Worm (Caenorhabditis elegans) whole organism, mixed stage, embryonic: Measurements from ENCODE around the gene C55A6.4.

Source experiments
- blmp-1 ChIP-seq: fragments of 150-350 bp; optimal IDR thresholded peaks from 2 replicates; lab custom pipeline; 2014; ENCODE audit warnings: missing biosample characterization, missing genetic modification characterization
- ces-1 ChIP-seq: fragments of 150-350 bp; optimal IDR thresholded peaks from 2 replicates; lab custom pipeline; 2014; ENCODE audit warnings: missing biosample characterization, missing genetic modification reagents, missing genetic modification characterization
- elt-3 ChIP-seq: fragments of 150-350 bp; optimal IDR thresholded peaks from 2 replicates; lab custom pipeline; 2014; ENCODE audit warnings: missing biosample characterization, missing genetic modification characterization
- hlh-1 ChIP-seq: fragments of 150-350 bp; optimal IDR thresholded peaks from 2 replicates; lab custom pipeline; 2014; ENCODE audit warnings: missing biosample characterization, missing genetic modification reagents, missing genetic modification characterization
- lin-13 ChIP-seq: fragments of 150-350 bp; optimal IDR thresholded peaks from 2 replicates; lab custom pipeline; 2014; ENCODE audit warnings: missing biosample characterization, missing genetic modification characterization
- lsy-2 ChIP-seq: fragments of 150-350 bp; optimal IDR thresholded peaks from 2 replicates; lab custom pipeline; 2014; ENCODE audit warnings: missing biosample characterization, missing genetic modification characterization
- mab-5 ChIP-seq: fragments of 150-350 bp; optimal IDR thresholded peaks from 2 replicates; lab custom pipeline; 2014; ENCODE audit warnings: missing biosample characterization, missing genetic modification characterization
- nhr-237 ChIP-seq: fragments of 150-350 bp; optimal IDR thresholded peaks from 2 replicates; lab custom pipeline; 2014; ENCODE audit warnings: missing biosample characterization, missing genetic modification characterization
- pha-4 ChIP-seq: fragments of 150-350 bp; optimal IDR thresholded peaks from 2 replicates; lab custom pipeline; 2018; ENCODE audit warnings: missing biosample characterization, missing genetic modification reagents, missing genetic modification characterization
- snpc-4 ChIP-seq: fragments of 150-350 bp; optimal IDR thresholded peaks from 2 replicates; lab custom pipeline; 2014; ENCODE audit warnings: missing biosample characterization, missing genetic modification characterization
- unc-62 ChIP-seq: fragments of 150-350 bp; optimal IDR thresholded peaks from 2 replicates; lab custom pipeline; 2014; ENCODE audit warnings: missing biosample characterization, missing genetic modification reagents, missing genetic modification characterization

ce11 chrV:11506347-11506746 is 11.3 kb downstream of the C55A6.4 start:
- TF ChIP-seq snpc-4, result no peak
- no peak for TF ChIP-seq lin-13 (tag; lab: Kevin White, UChicago)
- TF ChIP-seq pha-4 (tag; lab: Kevin White, UChicago), result no peak
- no peak for TF ChIP-seq nhr-237 (tag; lab: Kevin White, UChicago)
- TF ChIP-seq ces-1 (GFP tag; lab: Kevin White, UChicago), result no peak
- TF ChIP-seq mab-5 (tag; lab: Kevin White, UChicago), result no peak
- peak; percentile 82 for TF ChIP-seq hlh-1
- no peak for TF ChIP-seq unc-62 (GFP tag; lab: Kevin White, UChicago)
- no peak for TF ChIP-seq blmp-1 (tag; lab: Kevin White, UChicago)
- no peak for TF ChIP-seq elt-3 (tag; lab: Kevin White, UChicago)
- TF ChIP-seq lsy-2 (tag; lab: Kevin White, UChicago), result no peak
